Worm (Caenorhabditis elegans) whole organism, L4 larva: ENCODE results near the gene Y46H3C.7.

ENCODE experiments used
- ama-1 ChIP-seq: fragments of 150-350 bp; optimal IDR thresholded peaks from 2 replicates; lab custom pipeline; 2014; ENCODE audit warnings: inconsistent platforms, mixed read lengths
- egl-43 ChIP-seq: fragments of 200-800 bp; sonication (Bioruptor generic); IDR thresholded peaks from 2 replicates; pipeline ENCODE4 v1.3.6; 2022; ENCODE audit warnings: missing genetic modification reagents, missing genetic modification characterization, missing compliant biosample characterization
- hlh-11 ChIP-seq: fragments of 200-800 bp; sonication (Bioruptor generic); optimal IDR thresholded peaks from 2 replicates; lab custom pipeline; 2018; ENCODE audit warnings: mild to moderate bottlenecking, missing genetic modification characterization, missing compliant biosample characterization
- hlh-30 ChIP-seq: sonication (generic microtip); optimal IDR thresholded peaks from 2 replicates; lab custom pipeline; 2017; ENCODE audit warnings: antibody characterized with exemption, mild to moderate bottlenecking, missing genetic modification characterization, missing compliant biosample characterization; ENCODE audit not compliant: insufficient read depth
- mep-1 ChIP-seq: fragments of 150-350 bp; sonication (generic microtip); optimal IDR thresholded peaks from 3 replicates; lab custom pipeline; 2014; ENCODE audit warnings: missing biosample characterization, missing genetic modification characterization
- nhr-76 ChIP-seq: fragments of 150-350 bp; optimal IDR thresholded peaks from 2 replicates; lab custom pipeline; 2014; ENCODE audit warnings: missing biosample characterization, missing genetic modification characterization
- pqm-1 ChIP-seq: sonication (generic microtip); optimal IDR thresholded peaks from 2 replicates; lab custom pipeline; 2017; ENCODE audit warnings: missing biosample characterization, missing genetic modification characterization
- unc-39 ChIP-seq: sonication (generic microtip); optimal IDR thresholded peaks from 2 replicates; lab custom pipeline; 2017; ENCODE audit warnings: missing biosample characterization, missing genetic modification characterization

ce11 chrV:1699228-1699795 is 5.5 kb upstream of the Y46H3C.7 start:
- TF ChIP-seq mep-1 (tag; lab: Kevin White, UChicago) (no peak), ama-1 (lab: Kevin White, UChicago) (no peak), nhr-76 (tag; lab: Kevin White, UChicago) (no peak), hlh-30 (tag; lab: Kevin White, UChicago) (no peak), pqm-1 (tag; lab: Kevin White, UChicago) (no peak), unc-39 (tag; lab: Kevin White, UChicago) (no peak), hlh-11 (tag; lab: Kevin White, UChicago) (no peak), egl-43 (GFP tag; lab: Robert Waterston, UW) (no peak)
